Fruit fly (Drosophila melanogaster) whole organism, prepupa: ENCODE measurements around the gene betaTub85D.

Source experiments
- Blimp-1 ChIP-seq: fragments of 200-800 bp; sonication (Bioruptor generic); optimal IDR thresholded peaks from 3 replicates; lab custom pipeline; 2017; ENCODE audit warnings: missing biosample characterization, missing genetic modification characterization, mild to moderate bottlenecking, moderate library complexity, missing genetic modification reagents
- CG10631 ChIP-seq: fragments of 200-800 bp; sonication (Bioruptor generic); optimal IDR thresholded peaks from 2 replicates; lab custom pipeline; 2016; ENCODE audit warnings: missing biosample characterization, missing genetic modification characterization
- CG10669 ChIP-seq: fragments of 200-800 bp; sonication (Bioruptor generic); optimal IDR thresholded peaks from 3 replicates; lab custom pipeline; 2018; ENCODE audit warnings: missing biosample characterization, mild to moderate bottlenecking, missing genetic modification characterization, moderate library complexity
- CG11294 ChIP-seq: fragments of 200-800 bp; sonication (Bioruptor generic); IDR thresholded peaks from 2 replicates; pipeline ENCODE4 v1.3.6; 2022; ENCODE audit warnings: missing biosample characterization, missing genetic modification characterization
- CG11762 ChIP-seq: fragments of 200-800 bp; sonication (Bioruptor generic); optimal IDR thresholded peaks from 3 replicates; lab custom pipeline; 2016; ENCODE audit warnings: missing biosample characterization, missing genetic modification characterization; ENCODE audit not compliant: insufficient read depth
- CG11902 ChIP-seq: fragments of 200-800 bp; sonication (Bioruptor generic); optimal IDR thresholded peaks from 3 replicates; lab custom pipeline; 2016; ENCODE audit warnings: missing biosample characterization, missing genetic modification characterization
- CG1621 ChIP-seq: fragments of 200-800 bp; sonication (Bioruptor generic); optimal IDR thresholded peaks from 3 replicates; lab custom pipeline; 2018; ENCODE audit warnings: missing biosample characterization, mild to moderate bottlenecking, missing genetic modification characterization
- CG31627 ChIP-seq: fragments of 200-800 bp; sonication (Bioruptor generic); optimal IDR thresholded peaks from 3 replicates; lab custom pipeline; 2016; ENCODE audit warnings: missing biosample characterization, missing genetic modification characterization
- CG32006 ChIP-seq: fragments of 200-800 bp; sonication (Bioruptor generic); optimal IDR thresholded peaks from 3 replicates; lab custom pipeline; 2017; ENCODE audit warnings: missing biosample characterization, mild to moderate bottlenecking, missing genetic modification characterization
- CG34406 ChIP-seq: fragments of 200-800 bp; sonication (Bioruptor generic); optimal IDR thresholded peaks from 3 replicates; lab custom pipeline; 2016; ENCODE audit warnings: missing biosample characterization, missing genetic modification characterization
- CG6163 ChIP-seq: fragments of 200-800 bp; sonication (Bioruptor generic); IDR thresholded peaks from 3 replicates; pipeline ENCODE4 v1.3.6; 2022; ENCODE audit warnings: missing biosample characterization, missing genetic modification characterization
- CG7368 ChIP-seq: fragments of 200-800 bp; sonication (Bioruptor generic); optimal IDR thresholded peaks from 3 replicates; lab custom pipeline; 2016; ENCODE audit warnings: missing biosample characterization, missing genetic modification characterization
- CG8119 ChIP-seq: fragments of 200-800 bp; sonication (Bioruptor generic); IDR thresholded peaks from 3 replicates; pipeline ENCODE4 v1.3.6; 2022; ENCODE audit warnings: missing biosample characterization, missing genetic modification characterization
- CG8632 ChIP-seq: fragments of 200-800 bp; sonication (Bioruptor generic); optimal IDR thresholded peaks from 3 replicates; lab custom pipeline; 2016; ENCODE audit warnings: missing biosample characterization, missing genetic modification characterization
- CG9139 ChIP-seq: fragments of 200-800 bp; sonication (Bioruptor generic); optimal IDR thresholded peaks from 3 replicates; lab custom pipeline; 2017; ENCODE audit warnings: missing biosample characterization, mild to moderate bottlenecking, missing genetic modification characterization
- Eip75B ChIP-seq: fragments of 200-800 bp; sonication (Bioruptor generic); optimal IDR thresholded peaks from 3 replicates; lab custom pipeline; 2016; ENCODE audit warnings: missing biosample characterization, missing genetic modification characterization
- Eip78C ChIP-seq: fragments of 200-800 bp; sonication (Bioruptor generic); peaks from one replicate; lab custom pipeline; 2016; ENCODE audit warnings: missing biosample characterization, missing genetic modification characterization
- Eip93F ChIP-seq: fragments of 200-800 bp; sonication (Bioruptor generic); optimal IDR thresholded peaks from 2 replicates; lab custom pipeline; 2016; ENCODE audit warnings: missing biosample characterization, mild to moderate bottlenecking, missing genetic modification characterization
- Ets21C ChIP-seq: fragments of 200-800 bp; sonication (Bioruptor generic); optimal IDR thresholded peaks from 3 replicates; lab custom pipeline; 2016; ENCODE audit warnings: missing biosample characterization, missing genetic modification characterization
- Gug ChIP-seq: fragments of 200-800 bp; sonication (Bioruptor generic); IDR thresholded peaks from 2 replicates; pipeline ENCODE4 v1.3.6; 2022; ENCODE audit warnings: missing biosample characterization, missing genetic modification characterization
- Hr38 ChIP-seq: sonication (Bioruptor generic); optimal IDR thresholded peaks from 2 replicates; lab custom pipeline; 2016; ENCODE audit warnings: missing biosample characterization, missing genetic modification characterization
- Hr4 ChIP-seq: fragments of 200-800 bp; sonication (Bioruptor generic); optimal IDR thresholded peaks from 3 replicates; lab custom pipeline; 2016; ENCODE audit warnings: missing biosample characterization, missing genetic modification characterization
- Lpt ChIP-seq: fragments of 200-800 bp; sonication (Bioruptor generic); optimal IDR thresholded peaks from 3 replicates; lab custom pipeline; 2016; ENCODE audit warnings: missing biosample characterization, missing genetic modification characterization
- Sox14 ChIP-seq: fragments of 200-800 bp; sonication (Bioruptor generic); optimal IDR thresholded peaks from 3 replicates; lab custom pipeline; 2016; ENCODE audit warnings: missing biosample characterization, missing genetic modification characterization
- achi ChIP-seq: fragments of 200-800 bp; sonication (Bioruptor generic); optimal IDR thresholded peaks from 3 replicates; lab custom pipeline; 2016; ENCODE audit warnings: missing biosample characterization, missing genetic modification characterization
- dac ChIP-seq: fragments of 200-800 bp; sonication (Bioruptor generic); optimal IDR thresholded peaks from 2 replicates; lab custom pipeline; 2017; ENCODE audit warnings: missing biosample characterization, mild to moderate bottlenecking, missing genetic modification characterization
- dsx ChIP-seq: fragments of 200-800 bp; optimal IDR thresholded peaks from 3 replicates; lab custom pipeline; 2019; ENCODE audit warnings: missing biosample characterization, mild to moderate bottlenecking, missing genetic modification characterization, moderate library complexity; ENCODE audit not compliant: poor library complexity, severe bottlenecking
- eg ChIP-seq: fragments of 200-800 bp; sonication (Bioruptor generic); IDR thresholded peaks from 3 replicates; pipeline ENCODE4 v1.3.6; 2022; ENCODE audit warnings: missing biosample characterization, missing genetic modification characterization
- fd85E ChIP-seq: fragments of 200-800 bp; sonication (Bioruptor generic); optimal IDR thresholded peaks from 3 replicates; lab custom pipeline; 2016; ENCODE audit warnings: missing biosample characterization, missing genetic modification characterization
- fkh ChIP-seq: fragments of 200-800 bp; sonication (Bioruptor generic); optimal IDR thresholded peaks from 3 replicates; lab custom pipeline; 2017; ENCODE audit warnings: missing biosample characterization, mild to moderate bottlenecking, missing genetic modification characterization, moderate library complexity
- lz ChIP-seq: fragments of 200-800 bp; sonication (Bioruptor generic); optimal IDR thresholded peaks from 3 replicates; lab custom pipeline; 2016; ENCODE audit warnings: missing biosample characterization, missing genetic modification characterization
- salr ChIP-seq, 2 experiments: fragments of 200-800 bp; sonication (Bioruptor generic); optimal IDR thresholded peaks; 3 replicates each; lab custom pipeline; 2016 to 2018; ENCODE audit warnings: missing biosample characterization in 2 of 2, missing genetic modification characterization in 2 of 2, mild to moderate bottlenecking in 1 of 2
- topi ChIP-seq: fragments of 200-800 bp; sonication (Bioruptor generic); optimal IDR thresholded peaks from 3 replicates; lab custom pipeline; 2016; ENCODE audit warnings: missing biosample characterization, missing genetic modification characterization
- vri ChIP-seq: fragments of 200-800 bp; sonication (Bioruptor generic); optimal IDR thresholded peaks from 3 replicates; lab custom pipeline; 2016; ENCODE audit warnings: missing biosample characterization, mild to moderate bottlenecking, missing genetic modification characterization

The betaTub85D gene

dm6 chr3R:9399951-9400392, 10.1 kb downstream of the betaTub85D start, which contains the start of gene CG34117 (continued):
- TF ChIP-seq CG11294 (GFP tag; lab: Robert Waterston, UW) (peak; percentile 26; the same call in 1 of the 2 replicates), CG31627 (peak; percentile 80), Eip78C (GFP tag; lab: Kevin White, UChicago) (peak; percentile 83), Eip75B (GFP tag; lab: Kevin White, UChicago) (peak; percentile 66), CG8632 (peak; percentile 76), CG1621 (tag; lab: Kevin White, UChicago) (peak; percentile 8), Eip93F (GFP tag; lab: Kevin White, UChicago) (peak; percentile 40), lz (GFP tag; lab: Kevin White, UChicago) (peak; percentile 74), CG10669 (GFP tag; lab: Kevin White, UChicago) (peak; percentile 74), fd85E (GFP tag; lab: Kevin White, UChicago) (no peak), Ets21C (GFP tag; lab: Kevin White, UChicago) (peak; percentile 60), Hr4 (peak; percentile 76), achi (GFP tag; lab: Kevin White, UChicago) (peak; percentile 72), CG8119 (GFP tag; lab: Robert Waterston, UW) (peak; percentile 65; the same call in 2 of the 3 replicates), Gug (GFP tag; lab: Robert Waterston, UW) (peak; percentile 61), CG34406 (GFP tag; lab: Kevin White, UChicago) (peak; percentile 72), dsx (GFP tag; lab: Kevin White, UChicago) (peak; percentile 66), Blimp-1 (GFP tag; lab: Kevin White, UChicago) (peak; percentile 40), CG7368 (peak; percentile 66), Hr38 (GFP tag; lab: Kevin White, UChicago) (no peak)

dm6 chr3R:9399074-9399473, 11.0 kb downstream of the betaTub85D start:
- no peak for TF ChIP-seq Hr38 (GFP tag; lab: Kevin White, UChicago)
- no peak for TF ChIP-seq Eip78C (GFP tag; lab: Kevin White, UChicago)

- TF ChIP-seq Eip75B (GFP tag; lab: Kevin White, UChicago) (no peak), Sox14 (GFP tag; lab: Kevin White, UChicago) (no peak), CG11902 (no peak), salr (GFP tag; optimal IDR thresholded peaks at IDR 0.05; lab: Kevin White, UChicago) (no peak), Lpt (no peak), fd85E (GFP tag; lab: Kevin White, UChicago) (no peak), dac (no peak), CG11762 (GFP tag; lab: Kevin White, UChicago) (no peak), topi (GFP tag; lab: Kevin White, UChicago) (no peak), Eip78C (GFP tag; lab: Kevin White, UChicago) (no peak)
Observed at dm6 chr3R:9397890-9398289, 12.2 kb downstream of the betaTub85D start, which contains the start of gene Or85f. Gene Or85f, plus strand, starts transcription at chr3R:9398190.

dm6 chr3R:9395998-9396397, 14.1 kb downstream of the betaTub85D start:
- TF ChIP-seq eg (GFP tag; lab: Robert Waterston, UW) (0 out of 3 replicates have a peak, but pooled peaks have one; percentile 22), CG10669 (GFP tag; lab: Kevin White, UChicago) (no peak), dsx (GFP tag; lab: Kevin White, UChicago) (no peak), CG9139 (GFP tag; lab: Kevin White, UChicago) (no peak), CG32006 (GFP tag; lab: Kevin White, UChicago) (no peak), CG6163 (GFP tag; lab: Robert Waterston, UW) (0 out of 3 replicates have a peak, but pooled peaks have one; percentile 32), vri (no peak), dac (no peak), CG10631 (GFP tag; lab: Kevin White, UChicago) (no peak), fkh (GFP tag; lab: Kevin White, UChicago) (peak; percentile 6)
- TF ChIP-seq, all 60 proteins: peak for 3
